Worm (Caenorhabditis elegans) whole organism, early embryonic: ENCODE measurements around the gene nlt-1.

ENCODE experiments used
- B0310.2 ChIP-seq: sonication (generic microtip); optimal IDR thresholded peaks from 2 replicates; lab custom pipeline; 2016; ENCODE audit warnings: mild to moderate bottlenecking, missing genetic modification characterization, missing compliant biosample characterization
- F13C5.2 ChIP-seq: sonication (generic microtip); optimal IDR thresholded peaks from 2 replicates; lab custom pipeline; 2017; ENCODE audit warnings: mild to moderate bottlenecking, missing genetic modification characterization, inconsistent platforms, missing compliant biosample characterization
- aly-1 ChIP-seq: sonication (generic microtip); optimal IDR thresholded peaks from 2 replicates; lab custom pipeline; 2016; ENCODE audit warnings: missing genetic modification characterization, missing compliant biosample characterization
- ama-1 ChIP-seq: fragments of 150-350 bp; optimal IDR thresholded peaks from 2 replicates; lab custom pipeline; 2014
- flt-1 ChIP-seq: fragments of 200-800 bp; sonication (Bioruptor generic); IDR thresholded peaks from 2 replicates; pipeline ENCODE4 v1.3.6; 2022; ENCODE audit warnings: missing genetic modification characterization, missing compliant biosample characterization
- hmbx-1 ChIP-seq: sonication (generic microtip); optimal IDR thresholded peaks from 2 replicates; lab custom pipeline; 2016; ENCODE audit warnings: mild to moderate bottlenecking, missing genetic modification characterization, missing compliant biosample characterization
- hmg-4 ChIP-seq: fragments of 200-800 bp; sonication (Bioruptor generic); optimal IDR thresholded peaks from 2 replicates; lab custom pipeline; 2018; ENCODE audit warnings: mild to moderate bottlenecking, missing genetic modification characterization, missing compliant biosample characterization
- hnd-1 ChIP-seq: sonication (generic microtip); optimal IDR thresholded peaks from 2 replicates; lab custom pipeline; 2016; ENCODE audit warnings: missing genetic modification characterization, missing compliant biosample characterization
- pes-1 ChIP-seq: fragments of 200-800 bp; sonication (Bioruptor generic); IDR thresholded peaks from 2 replicates; pipeline ENCODE4 v1.3.6; 2022; ENCODE audit warnings: missing genetic modification reagents, missing genetic modification characterization, missing compliant biosample characterization
- scrt-1 ChIP-seq: fragments of 200-800 bp; sonication (Bioruptor generic); IDR thresholded peaks from 2 replicates; pipeline ENCODE4 v1.3.6; 2022; ENCODE audit warnings: missing genetic modification characterization, missing compliant biosample characterization
- sea-1 ChIP-seq: fragments of 200-800 bp; sonication (Bioruptor generic); conservative IDR thresholded peaks from 2 replicates; pipeline ENCODE4 v1.3.6; 2022; ENCODE audit warnings: missing genetic modification characterization, missing compliant biosample characterization
- tra-4 ChIP-seq: sonication (generic microtip); optimal IDR thresholded peaks from 2 replicates; lab custom pipeline; 2017; ENCODE audit warnings: missing genetic modification characterization, missing compliant biosample characterization

DNA sequence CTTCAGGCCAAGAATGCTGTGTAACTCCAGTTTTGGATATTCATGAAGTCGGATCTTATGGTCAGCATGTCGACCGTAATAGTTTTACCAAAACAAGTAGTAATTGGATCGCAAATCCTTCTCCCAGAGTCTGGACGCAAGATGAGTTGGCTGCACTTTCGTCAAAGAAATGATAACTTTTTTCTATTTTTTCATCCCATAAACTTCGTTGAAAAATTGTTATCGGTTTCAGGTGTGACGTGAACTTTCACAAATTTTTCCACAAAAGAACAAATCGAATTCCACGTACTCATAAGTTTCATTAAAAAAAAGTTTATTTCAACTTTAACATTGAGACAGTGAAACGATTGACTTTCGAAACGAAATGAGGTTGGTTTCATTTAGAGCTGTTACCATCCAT is 7.0 kb upstream of the nlt-1 start, which contains the start of gene ZK892.5:
- TF ChIP-seq scrt-1 (GFP tag; lab: Robert Waterston, UW) (no peak), ama-1 (lab: Kevin White, UChicago) (no peak), hmbx-1 (tag; lab: Kevin White, UChicago) (no peak), hnd-1 (tag; lab: Kevin White, UChicago) (no peak), B0310.2 (no peak), sea-1 (GFP tag; lab: Robert Waterston, UW) (no peak), pes-1 (GFP tag; lab: Robert Waterston, UW) (no peak), flt-1 (GFP tag; lab: Robert Waterston, UW) (no peak), hmg-4 (GFP tag; lab: Kevin White, UChicago) (no peak), aly-1 (tag; lab: Kevin White, UChicago) (no peak), tra-4 (no peak), F13C5.2 (no peak)
